Worm (Caenorhabditis elegans) whole organism, early embryonic: ENCODE data around the gene C35D10.12.

Source experiments
- F13C5.2 ChIP-seq: sonication (generic microtip); optimal IDR thresholded peaks from 2 replicates; lab custom pipeline; 2017; ENCODE audit warnings: mild to moderate bottlenecking, missing genetic modification characterization, inconsistent platforms, missing compliant biosample characterization
- ama-1 ChIP-seq: fragments of 150-350 bp; optimal IDR thresholded peaks from 2 replicates; lab custom pipeline; 2014
- ceh-13 ChIP-seq: fragments of 200-800 bp; sonication (Bioruptor generic); optimal IDR thresholded peaks from 2 replicates; lab custom pipeline; 2018; ENCODE audit warnings: mild to moderate bottlenecking, missing genetic modification characterization, missing compliant biosample characterization
- ceh-36 ChIP-seq: sonication (generic microtip); optimal IDR thresholded peaks from 2 replicates; lab custom pipeline; 2016; ENCODE audit warnings: missing genetic modification characterization, inconsistent platforms, missing compliant biosample characterization
- ets-7 ChIP-seq: sonication (generic microtip); optimal IDR thresholded peaks from 2 replicates; lab custom pipeline; 2016; ENCODE audit warnings: missing genotype, missing genetic modification characterization, missing compliant biosample characterization
- flt-1 ChIP-seq: fragments of 200-800 bp; sonication (Bioruptor generic); IDR thresholded peaks from 2 replicates; pipeline ENCODE4 v1.3.6; 2022; ENCODE audit warnings: missing genetic modification characterization, missing compliant biosample characterization
- hmbx-1 ChIP-seq: sonication (generic microtip); optimal IDR thresholded peaks from 2 replicates; lab custom pipeline; 2016; ENCODE audit warnings: mild to moderate bottlenecking, missing genetic modification characterization, missing compliant biosample characterization
- hmg-4 ChIP-seq: fragments of 200-800 bp; sonication (Bioruptor generic); optimal IDR thresholded peaks from 2 replicates; lab custom pipeline; 2018; ENCODE audit warnings: mild to moderate bottlenecking, missing genetic modification characterization, missing compliant biosample characterization
- pes-1 ChIP-seq: fragments of 200-800 bp; sonication (Bioruptor generic); IDR thresholded peaks from 2 replicates; pipeline ENCODE4 v1.3.6; 2022; ENCODE audit warnings: missing genetic modification reagents, missing genetic modification characterization, missing compliant biosample characterization
- scrt-1 ChIP-seq: fragments of 200-800 bp; sonication (Bioruptor generic); IDR thresholded peaks from 2 replicates; pipeline ENCODE4 v1.3.6; 2022; ENCODE audit warnings: missing genetic modification characterization, missing compliant biosample characterization
- sea-1 ChIP-seq: fragments of 200-800 bp; sonication (Bioruptor generic); conservative IDR thresholded peaks from 2 replicates; pipeline ENCODE4 v1.3.6; 2022; ENCODE audit warnings: missing genetic modification characterization, missing compliant biosample characterization
- tbx-11 ChIP-seq: fragments of 200-800 bp; sonication (Bioruptor generic); IDR thresholded peaks from 2 replicates; pipeline ENCODE4 v1.3.6; 2022; ENCODE audit warnings: missing genetic modification characterization, missing compliant biosample characterization
- tra-4 ChIP-seq: sonication (generic microtip); optimal IDR thresholded peaks from 2 replicates; lab custom pipeline; 2017; ENCODE audit warnings: missing genetic modification characterization, missing compliant biosample characterization

- TF ChIP-seq ets-7 (tag; lab: Kevin White, UChicago) (no peak), sea-1 (GFP tag; lab: Robert Waterston, UW) (no peak), ama-1 (lab: Kevin White, UChicago) (no peak), ceh-13 (no peak), tbx-11 (GFP tag; lab: Robert Waterston, UW) (no peak), flt-1 (GFP tag; lab: Robert Waterston, UW) (no peak), hmg-4 (no peak), hmbx-1 (no peak), scrt-1 (GFP tag; lab: Robert Waterston, UW) (no peak), pes-1 (GFP tag; lab: Robert Waterston, UW) (no peak), F13C5.2 (tag; lab: Kevin White, UChicago) (no peak), tra-4 (no peak), ceh-36 (tag; lab: Kevin White, UChicago) (no peak)
Observed at ce11 chrIII:4863127-4863526, 11.4 kb downstream of the C35D10.12 start, which contains the start of gene coq-8.
